Fruit fly (Drosophila melanogaster): ENCODE measurements around the gene Proc-R.

Proc-R gene

DNA sequence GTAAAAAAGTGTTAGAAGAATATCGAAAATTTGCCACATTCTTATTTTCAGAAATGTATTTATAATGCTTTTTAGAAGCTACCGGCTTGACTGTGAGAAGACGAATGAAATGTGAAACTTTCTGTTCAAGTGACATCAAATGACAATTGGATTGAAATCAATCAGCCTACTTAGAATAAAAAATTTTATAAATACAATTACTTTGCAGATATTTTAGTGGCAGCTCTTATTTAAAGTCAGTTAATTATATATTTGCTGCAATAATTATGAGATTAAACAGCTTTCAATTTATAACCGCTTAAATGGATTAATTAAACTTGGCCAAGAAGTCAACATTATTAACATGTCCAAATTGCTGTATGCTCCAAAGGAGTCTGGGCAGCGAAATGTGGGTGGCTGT, 69.6 kb downstream of the Proc-R start, which contains the start of gene CG2871:
CG2871 (minus strand) TSS at position 101 of the 400 bp plus-strand sequence.
- TF ChIP-seq Sox102F (GFP tag; optimal IDR thresholded peaks at IDR 0.05): no peak
- no peak for TF ChIP-seq sens-2 (GFP tag; IDR thresholded peaks at IDR 0.05)

All from whole organism, embryonic.